Fruit fly (Drosophila melanogaster) whole organism: ENCODE measurements around the gene ncd.

Experiments
- CG8478 ChIP-seq: fragments of >200 bp; optimal IDR thresholded peaks from 2 replicates; lab custom pipeline; 2018; ENCODE audit warnings: inconsistent platforms
- Dll ChIP-seq: fragments of >200 bp; optimal IDR thresholded peaks from 2 replicates; lab custom pipeline; 2017
- EcR ChIP-seq, 2 experiments: fragments of >200 bp; optimal IDR thresholded peaks; 2 replicates each; lab custom pipeline; 2017; ENCODE audit warnings: missing biosample characterization in 2 of 2, missing genetic modification characterization in 2 of 2, missing genetic modification reagents in 2 of 2
- pan ChIP-seq: fragments of >200 bp; optimal IDR thresholded peaks from 2 replicates; lab custom pipeline; 2017
- psq ChIP-seq: fragments of >200 bp; optimal IDR thresholded peaks from 2 replicates; lab custom pipeline; 2017
- usp ChIP-seq: fragments of >200 bp; optimal IDR thresholded peaks from 2 replicates; lab custom pipeline; 2017; ENCODE audit warnings: missing biosample characterization, missing genetic modification characterization, mixed read lengths

Gene ncd

dm6 chr3R:29786016-29786996 is 20.6 kb downstream of the ncd start:
- TF ChIP-seq usp: no peak
- TF ChIP-seq pan (lab: Kevin White, UChicago): no peak
- TF ChIP-seq CG8478 (lab: Kevin White, UChicago): no peak
- TF ChIP-seq EcR (GFP tag; optimal IDR thresholded peaks at IDR 0.05; lab: Kevin White, UChicago): no peak
- no peak for TF ChIP-seq psq (lab: Kevin White, UChicago)
- no peak for TF ChIP-seq Dll (lab: Kevin White, UChicago)

dm6 chr3R:29785242-29785641 is 21.7 kb downstream of the ncd start:
- no peak for TF ChIP-seq pan (lab: Kevin White, UChicago)
- no peak for TF ChIP-seq Dll (lab: Kevin White, UChicago)
- no peak for TF ChIP-seq CG8478 (lab: Kevin White, UChicago)
- no peak for TF ChIP-seq psq (lab: Kevin White, UChicago)
- no peak for TF ChIP-seq usp
- no peak for TF ChIP-seq EcR (GFP tag; optimal IDR thresholded peaks at IDR 0.05; lab: Kevin White, UChicago)

DNA sequence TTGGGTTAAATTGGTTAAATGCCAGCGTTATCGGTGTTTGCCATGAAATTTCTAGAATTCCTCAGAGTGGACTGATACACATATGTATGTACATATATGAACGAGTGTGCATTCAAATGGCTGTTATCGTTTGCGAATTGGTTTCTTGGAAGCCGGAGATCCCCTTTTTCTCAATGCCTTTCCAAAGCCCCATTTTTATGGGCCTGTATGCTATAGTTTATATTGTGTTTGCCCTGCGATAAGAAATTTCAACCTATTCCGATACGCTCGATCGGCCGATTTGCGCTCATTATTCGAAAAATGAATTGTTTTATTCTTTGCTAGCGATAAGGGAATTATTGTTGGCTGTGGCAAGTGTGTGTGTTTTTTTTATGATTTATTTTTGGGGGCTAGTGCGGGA is 23.7 kb downstream of the ncd start:
- TF ChIP-seq pan (lab: Kevin White, UChicago) (no peak), Dll (lab: Kevin White, UChicago) (no peak), usp (no peak), EcR (GFP tag; optimal IDR thresholded peaks at IDR 0.05; lab: Kevin White, UChicago) (no peak), CG8478 (lab: Kevin White, UChicago) (no peak), psq (lab: Kevin White, UChicago) (no peak)

DNA sequence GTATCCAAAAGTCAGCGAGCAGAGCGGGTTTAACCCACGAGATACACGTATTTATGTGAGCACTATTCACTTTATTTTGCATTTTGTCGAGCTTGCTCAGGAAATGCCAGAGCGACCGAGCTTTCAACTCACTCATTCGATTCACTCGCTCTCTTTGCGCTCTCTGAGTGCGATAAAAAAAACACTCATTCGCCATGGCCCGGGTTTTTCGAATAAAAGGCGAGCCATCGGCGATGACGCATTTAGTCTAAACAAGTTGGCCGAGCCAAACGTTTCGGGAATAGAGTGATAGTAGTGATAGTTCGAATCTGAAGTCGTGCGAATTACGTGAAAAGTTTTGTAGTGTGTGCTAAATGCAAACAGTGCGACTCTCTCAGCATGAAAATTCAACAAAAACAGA is 24.6 kb downstream of the ncd start:
- TF ChIP-seq EcR (GFP tag; optimal IDR thresholded peaks at IDR 0.05; lab: Kevin White, UChicago) (no peak), CG8478 (lab: Kevin White, UChicago) (no peak), Dll (lab: Kevin White, UChicago) (peak; percentile 75)

DNA sequence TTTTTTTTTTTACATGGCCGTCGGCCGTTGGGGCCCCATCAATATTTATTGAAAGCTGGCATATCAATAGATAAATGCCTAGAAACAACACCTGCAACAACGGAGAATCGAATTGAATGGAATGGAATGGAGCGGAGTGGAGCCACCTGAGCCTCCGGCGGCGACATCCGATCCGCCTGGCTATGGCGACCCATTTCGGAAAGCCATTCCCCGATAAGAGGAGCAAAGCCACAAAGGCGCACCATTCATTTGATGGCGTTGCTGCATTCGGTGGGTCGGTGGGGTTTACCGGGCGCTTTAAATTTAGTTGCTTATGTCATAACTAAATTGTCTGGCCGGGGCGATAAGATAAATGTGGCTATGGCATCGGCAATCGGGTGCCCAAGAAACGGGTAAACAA is 25.1 kb downstream of the ncd start:
- no peak for TF ChIP-seq psq (lab: Kevin White, UChicago)
- TF ChIP-seq usp: no peak
- no peak for TF ChIP-seq Dll (lab: Kevin White, UChicago)
- no peak for TF ChIP-seq CG8478 (lab: Kevin White, UChicago)
- no peak for TF ChIP-seq EcR (GFP tag; optimal IDR thresholded peaks at IDR 0.05; lab: Kevin White, UChicago)
- TF ChIP-seq pan (lab: Kevin White, UChicago): no peak

dm6 chr3R:29780402-29781029 is 26.4 kb downstream of the ncd start, which contains the start of gene fig:
Gene fig (minus strand): TSS chr3R:29780452.
- TF ChIP-seq CG8478 (lab: Kevin White, UChicago) (no peak), Dll (lab: Kevin White, UChicago) (no peak), usp (no peak), pan (lab: Kevin White, UChicago) (no peak), EcR (GFP tag; optimal IDR thresholded peaks at IDR 0.05; lab: Kevin White, UChicago) (no peak), psq (lab: Kevin White, UChicago) (no peak)

- TF ChIP-seq CG8478 (lab: Kevin White, UChicago) (no peak), pan (lab: Kevin White, UChicago) (no peak), psq (lab: Kevin White, UChicago) (no peak), Dll (lab: Kevin White, UChicago) (no peak), usp (no peak), EcR (GFP tag; optimal IDR thresholded peaks at IDR 0.05; lab: Kevin White, UChicago) (no peak)
Measured at dm6 chr3R:29778985-29779298, 28.0 kb downstream of the ncd start.

dm6 chr3R:29778139-29778984 is 28.6 kb downstream of the ncd start:
- TF ChIP-seq EcR (GFP tag; optimal IDR thresholded peaks at IDR 0.05; lab: Kevin White, UChicago): peak in 1 of 2 experiments; percentile 0
- TF ChIP-seq pan (lab: Kevin White, UChicago): peak; percentile 93
- no peak for TF ChIP-seq CG8478 (lab: Kevin White, UChicago)
- TF ChIP-seq psq (lab: Kevin White, UChicago): no peak

dm6 chr3R:29777213-29777612 is 29.7 kb downstream of the ncd start:
- TF ChIP-seq psq (lab: Kevin White, UChicago) (no peak), Dll (lab: Kevin White, UChicago) (no peak), EcR (GFP tag; optimal IDR thresholded peaks at IDR 0.05; lab: Kevin White, UChicago) (no peak), usp (no peak), CG8478 (lab: Kevin White, UChicago) (no peak), pan (lab: Kevin White, UChicago) (no peak)

DNA sequence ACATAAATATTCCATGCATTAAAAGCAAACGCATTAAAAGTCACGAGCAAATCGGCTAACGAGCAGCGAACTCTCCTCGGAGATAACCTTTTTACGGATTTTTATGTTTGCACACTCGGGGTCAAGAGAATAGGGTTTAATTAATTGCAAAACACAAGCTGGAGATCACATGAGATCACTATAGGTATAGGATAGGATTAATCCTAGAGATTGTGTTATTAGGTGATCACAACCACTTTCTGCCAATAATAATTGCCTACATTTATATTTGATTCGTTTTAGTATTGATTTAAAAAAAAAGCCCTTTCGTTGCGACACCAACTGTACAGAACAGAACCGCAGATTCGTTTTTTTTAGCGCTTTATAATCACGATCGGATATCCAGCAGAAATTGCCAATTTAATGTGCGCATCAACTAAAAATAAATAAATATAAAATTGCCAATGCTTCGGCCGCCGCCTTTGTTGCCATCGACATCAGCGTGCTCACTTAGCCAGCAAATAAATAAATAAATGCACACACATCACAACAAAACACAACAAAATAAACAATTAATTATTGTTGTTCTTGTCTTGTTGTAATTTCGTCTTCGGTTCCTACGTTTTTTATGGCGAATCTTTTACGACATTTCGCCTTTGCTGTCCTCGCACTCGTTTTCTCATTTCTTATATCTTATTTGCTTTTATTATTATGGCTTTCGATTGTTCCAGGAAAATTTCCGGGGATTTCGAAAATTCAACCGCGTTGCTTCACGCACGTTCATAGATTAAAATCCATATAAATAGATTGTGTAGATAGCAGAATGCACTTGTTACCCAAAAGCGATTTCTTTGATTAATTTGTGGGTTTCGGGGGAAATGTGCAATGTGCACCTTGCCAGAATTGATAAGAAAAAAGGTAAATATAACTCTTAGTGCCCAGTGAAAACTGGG is 30.9 kb downstream of the ncd start:
- no peak for TF ChIP-seq usp
- no peak for TF ChIP-seq EcR (GFP tag; optimal IDR thresholded peaks at IDR 0.05; lab: Kevin White, UChicago)
- TF ChIP-seq CG8478 (lab: Kevin White, UChicago): no peak
- no peak for TF ChIP-seq psq (lab: Kevin White, UChicago)
- TF ChIP-seq pan (lab: Kevin White, UChicago): no peak
- TF ChIP-seq Dll (lab: Kevin White, UChicago): no peak
